Fruit fly (Drosophila melanogaster) whole organism, embryonic: ENCODE measurements around the gene Nmdar2.
A peak's percentile ranks its signal among the peaks of the same experiment; 100 is the strongest.

Experiments used
- Abd-B ChIP-seq: fragments of 200-800 bp; sonication (Bioruptor generic); optimal IDR thresholded peaks from 2 replicates; lab custom pipeline; 2018; ENCODE audit warnings: missing biosample characterization, mild to moderate bottlenecking, missing genetic modification characterization, moderate library complexity
- Adf1 ChIP-seq: fragments of 200-800 bp; sonication (Bioruptor generic); IDR thresholded peaks from 2 replicates; pipeline ENCODE4 v1.3.6; 2022; ENCODE audit warnings: missing biosample characterization, missing genetic modification characterization
- CG13894 ChIP-seq: fragments of 200-800 bp; sonication (Bioruptor generic); optimal IDR thresholded peaks from 3 replicates; lab custom pipeline; 2018; ENCODE audit warnings: missing biosample characterization, mild to moderate bottlenecking, missing genetic modification characterization, moderate library complexity
- CG14014 ChIP-seq: fragments of 200-800 bp; sonication (Bioruptor generic); IDR thresholded peaks from 2 replicates; pipeline ENCODE4 v1.3.6; 2022; ENCODE audit warnings: missing biosample characterization, missing genetic modification characterization
- CG16779 ChIP-seq: fragments of 200-800 bp; sonication (Bioruptor generic); IDR thresholded peaks from 2 replicates; pipeline ENCODE4 v1.3.6; 2022; ENCODE audit warnings: missing biosample characterization, missing genetic modification characterization
- CG18262 ChIP-seq: fragments of 200-800 bp; optimal IDR thresholded peaks from 3 replicates; lab custom pipeline; 2019; ENCODE audit warnings: missing biosample characterization, mild to moderate bottlenecking, missing genetic modification characterization, moderate library complexity
- CG2120 ChIP-seq: fragments of 200-800 bp; sonication (Bioruptor generic); optimal IDR thresholded peaks from 3 replicates; lab custom pipeline; 2016; ENCODE audit warnings: missing biosample characterization, missing genetic modification characterization
- CG4617 ChIP-seq: fragments of 200-800 bp; sonication (Bioruptor generic); optimal IDR thresholded peaks from 3 replicates; lab custom pipeline; 2016; ENCODE audit warnings: missing biosample characterization, missing genetic modification characterization, borderline replicate concordance
- CG7372 ChIP-seq: fragments of 200-800 bp; sonication (Bioruptor generic); IDR thresholded peaks from 2 replicates; pipeline ENCODE4 v1.3.6; 2022; ENCODE audit warnings: missing biosample characterization, missing genetic modification characterization
- CG7786 ChIP-seq: fragments of 200-800 bp; sonication (Bioruptor generic); optimal IDR thresholded peaks from 2 replicates; lab custom pipeline; 2016; ENCODE audit warnings: missing biosample characterization, missing genetic modification characterization
- CG7928 ChIP-seq: fragments of 200-800 bp; sonication (Bioruptor generic); optimal IDR thresholded peaks from 2 replicates; lab custom pipeline; 2017; ENCODE audit warnings: missing biosample characterization, mild to moderate bottlenecking, missing genetic modification characterization
- CG7963 ChIP-seq: fragments of 200-800 bp; sonication (Bioruptor generic); IDR thresholded peaks from 3 replicates; pipeline ENCODE4 v1.3.6; 2022; ENCODE audit warnings: missing biosample characterization, missing genetic modification characterization; ENCODE audit not compliant: partially characterized antibody
- CG8924 ChIP-seq: fragments of 200-800 bp; optimal IDR thresholded peaks from 3 replicates; lab custom pipeline; 2019; ENCODE audit warnings: missing biosample characterization, mild to moderate bottlenecking, missing genetic modification characterization, moderate library complexity
- D ChIP-seq, 2 experiments: fragments of 200-800 bp in 1 of 2; fragments of >200 bp in 1 of 2; sonication (Bioruptor generic) in 1 of 2; optimal IDR thresholded peaks; 2 replicates in 1 of 2; 3 replicates in 1 of 2; lab custom pipeline; 2017; ENCODE audit warnings: mild to moderate bottlenecking in 1 of 2, missing biosample characterization in 1 of 2, missing genetic modification characterization in 1 of 2, missing genetic modification reagents in 1 of 2
- Doc2 ChIP-seq: fragments of 200-800 bp; sonication (Bioruptor generic); IDR thresholded peaks from 2 replicates; pipeline ENCODE4 v1.3.6; 2022; ENCODE audit warnings: missing biosample characterization, missing genetic modification characterization
- Fer2 ChIP-seq: fragments of 200-800 bp; sonication (Bioruptor generic); optimal IDR thresholded peaks from 2 replicates; lab custom pipeline; 2018; ENCODE audit warnings: missing biosample characterization, mild to moderate bottlenecking, missing genetic modification characterization, moderate library complexity
- HHEX ChIP-seq: fragments of 200-800 bp; sonication (Bioruptor generic); optimal IDR thresholded peaks from 3 replicates; lab custom pipeline; 2017; ENCODE audit warnings: missing biosample characterization, mild to moderate bottlenecking, missing genetic modification characterization, missing genetic modification reagents
- HLH3B ChIP-seq: fragments of 200-800 bp; sonication (Bioruptor generic); IDR thresholded peaks from 2 replicates; pipeline ENCODE4 v1.3.6; 2022; ENCODE audit warnings: missing biosample characterization, missing genetic modification characterization
- HmgD ChIP-seq: fragments of 200-800 bp; sonication (Bioruptor generic); optimal IDR thresholded peaks from 3 replicates; lab custom pipeline; 2016; ENCODE audit warnings: missing biosample characterization, missing genetic modification characterization
- Hmx ChIP-seq: fragments of 200-800 bp; sonication (Bioruptor generic); optimal IDR thresholded peaks from 2 replicates; lab custom pipeline; 2016; ENCODE audit warnings: missing biosample characterization, missing genetic modification characterization
- Lhr ChIP-seq: fragments of 200-800 bp; sonication (Bioruptor generic); optimal IDR thresholded peaks from 3 replicates; lab custom pipeline; 2017; ENCODE audit warnings: mild to moderate bottlenecking, missing biosample characterization, missing genetic modification reagents, missing genetic modification characterization
- Lim3 ChIP-seq: fragments of 200-800 bp; sonication (Bioruptor generic); IDR thresholded peaks from 2 replicates; pipeline ENCODE4 v1.3.6; 2022; ENCODE audit warnings: missing biosample characterization, missing genetic modification characterization
- Myb ChIP-seq: fragments of 200-800 bp; sonication (Bioruptor generic); optimal IDR thresholded peaks from 2 replicates; lab custom pipeline; 2016; ENCODE audit warnings: missing biosample characterization, missing genetic modification characterization
- NFAT ChIP-seq: fragments of 200-800 bp; sonication (Bioruptor generic); IDR thresholded peaks from 2 replicates; pipeline ENCODE4 v1.3.6; 2022; ENCODE audit warnings: missing biosample characterization, missing genetic modification characterization
- NfI ChIP-seq: fragments of 200-800 bp; sonication (Bioruptor generic); optimal IDR thresholded peaks from 3 replicates; lab custom pipeline; 2018; ENCODE audit warnings: missing biosample characterization, mild to moderate bottlenecking, missing genetic modification characterization, moderate library complexity
- Poxn ChIP-seq: fragments of 200-800 bp; sonication (Bioruptor generic); IDR thresholded peaks from 2 replicates; pipeline ENCODE4 v1.3.6; 2022; ENCODE audit warnings: missing biosample characterization, missing genetic modification characterization
- Side ChIP-seq: fragments of 200-800 bp; sonication (Bioruptor generic); optimal IDR thresholded peaks from 2 replicates; lab custom pipeline; 2016; ENCODE audit warnings: missing biosample characterization, missing genetic modification characterization
- Sry-δ ChIP-seq: fragments of 200-800 bp; sonication (Bioruptor generic); optimal IDR thresholded peaks from 2 replicates; lab custom pipeline; 2016; ENCODE audit warnings: missing biosample characterization, missing genetic modification characterization
- bab2 ChIP-seq: fragments of 200-800 bp; sonication (Bioruptor generic); optimal IDR thresholded peaks from 2 replicates; lab custom pipeline; 2016; ENCODE audit warnings: missing biosample characterization, missing genetic modification characterization
- chinmo ChIP-seq: fragments of 200-800 bp; sonication (Bioruptor generic); IDR thresholded peaks from 4 replicates; pipeline ENCODE4 v1.3.6; 2022; ENCODE audit warnings: missing biosample characterization, missing genetic modification characterization; ENCODE audit not compliant: partially characterized antibody
- da ChIP-seq: fragments of 200-800 bp; sonication (Bioruptor generic); optimal IDR thresholded peaks from 2 replicates; lab custom pipeline; 2016; ENCODE audit warnings: missing biosample characterization, missing genetic modification characterization
- dm ChIP-seq: fragments of 200-800 bp; sonication (Bioruptor generic); optimal IDR thresholded peaks from 3 replicates; lab custom pipeline; 2016; ENCODE audit warnings: missing biosample characterization, missing genetic modification characterization
- dpn ChIP-seq, 2 experiments: fragments of 200-800 bp; sonication (Bioruptor generic); optimal IDR thresholded peaks; 3 replicates each; lab custom pipeline; 2016; ENCODE audit warnings: missing biosample characterization in 2 of 2, missing genetic modification characterization in 2 of 2
- emc ChIP-seq: fragments of 200-800 bp; sonication (Bioruptor generic); optimal IDR thresholded peaks from 2 replicates; lab custom pipeline; 2016; ENCODE audit warnings: missing biosample characterization, missing genetic modification characterization
- esg ChIP-seq: fragments of 200-800 bp; sonication (Bioruptor generic); conservative IDR thresholded peaks from 2 replicates; pipeline ENCODE4 v1.3.6; 2022; ENCODE audit warnings: missing biosample characterization, missing genetic modification characterization
- fd3F ChIP-seq: fragments of 200-800 bp; sonication (Bioruptor generic); optimal IDR thresholded peaks from 2 replicates; lab custom pipeline; 2018; ENCODE audit warnings: missing biosample characterization, mild to moderate bottlenecking, missing genetic modification characterization, moderate library complexity
- gcm2 ChIP-seq: fragments of 200-800 bp; sonication (Bioruptor generic); optimal IDR thresholded peaks from 2 replicates; lab custom pipeline; 2016; ENCODE audit warnings: missing biosample characterization, missing genetic modification characterization
- grau ChIP-seq: fragments of 200-800 bp; optimal IDR thresholded peaks from 3 replicates; lab custom pipeline; 2019; ENCODE audit warnings: missing biosample characterization, mild to moderate bottlenecking, missing genetic modification characterization, moderate library complexity
- hb ChIP-seq: fragments of 200-800 bp; sonication (Bioruptor generic); IDR thresholded peaks from 3 replicates; pipeline ENCODE4 v1.3.6; 2022; ENCODE audit warnings: missing biosample characterization, missing genetic modification characterization; ENCODE audit not compliant: partially characterized antibody
- knrl ChIP-seq: fragments of 200-800 bp; sonication (Bioruptor generic); IDR thresholded peaks from 3 replicates; pipeline ENCODE4 v1.3.6; 2022; ENCODE audit warnings: missing biosample characterization, missing genetic modification characterization; ENCODE audit not compliant: partially characterized antibody
- lab ChIP-seq: fragments of 200-800 bp; sonication (Bioruptor generic); optimal IDR thresholded peaks from 3 replicates; lab custom pipeline; 2017; ENCODE audit warnings: missing biosample characterization, missing genetic modification characterization, mild to moderate bottlenecking, moderate library complexity, missing genetic modification reagents
- lmd ChIP-seq: fragments of 200-800 bp; sonication (Bioruptor generic); IDR thresholded peaks from 2 replicates; pipeline ENCODE4 v1.3.6; 2022; ENCODE audit warnings: missing biosample characterization, missing genetic modification characterization
- lola ChIP-seq, 3 experiments: fragments of >200 bp in 2 of 3; fragments of 200-800 bp in 1 of 3; sonication (Bioruptor generic) in 1 of 3; optimal IDR thresholded peaks; 2 replicates each; lab custom pipeline; 2017 to 2019; ENCODE audit warnings: missing biosample characterization in 3 of 3, missing genetic modification characterization in 3 of 3, mild to moderate bottlenecking in 1 of 3, moderate library complexity in 1 of 3
- lov ChIP-seq, 2 experiments: fragments of 200-800 bp in 1 of 2; fragments of >200 bp in 1 of 2; sonication (Bioruptor generic) in 1 of 2; IDR thresholded peaks in 1 of 2; optimal IDR thresholded peaks in 1 of 2; 2 replicates in 1 of 2; 3 replicates in 1 of 2; pipeline versions ENCODE4 v1.3.6 to Lab custom; 2017 to 2022; ENCODE audit warnings: missing biosample characterization in 1 of 2, missing genetic modification characterization in 1 of 2
- ro ChIP-seq: fragments of 200-800 bp; sonication (Bioruptor generic); IDR thresholded peaks from 2 replicates; pipeline ENCODE4 v1.3.6; 2022; ENCODE audit warnings: missing biosample characterization, missing genetic modification characterization
- sd ChIP-seq: fragments of 200-800 bp; sonication (Bioruptor generic); optimal IDR thresholded peaks from 3 replicates; lab custom pipeline; 2018; ENCODE audit warnings: missing biosample characterization, mild to moderate bottlenecking, missing genetic modification characterization, moderate library complexity
- sens ChIP-seq: fragments of 200-800 bp; sonication (Bioruptor generic); peaks from one replicate; lab custom pipeline; 2016; ENCODE audit warnings: missing biosample characterization, missing genetic modification characterization
- unpg ChIP-seq: fragments of 200-800 bp; sonication (Bioruptor generic); optimal IDR thresholded peaks from 3 replicates; lab custom pipeline; 2018; ENCODE audit warnings: missing biosample characterization, mild to moderate bottlenecking, missing genetic modification characterization, moderate library complexity

Nmdar2 gene

DNA sequence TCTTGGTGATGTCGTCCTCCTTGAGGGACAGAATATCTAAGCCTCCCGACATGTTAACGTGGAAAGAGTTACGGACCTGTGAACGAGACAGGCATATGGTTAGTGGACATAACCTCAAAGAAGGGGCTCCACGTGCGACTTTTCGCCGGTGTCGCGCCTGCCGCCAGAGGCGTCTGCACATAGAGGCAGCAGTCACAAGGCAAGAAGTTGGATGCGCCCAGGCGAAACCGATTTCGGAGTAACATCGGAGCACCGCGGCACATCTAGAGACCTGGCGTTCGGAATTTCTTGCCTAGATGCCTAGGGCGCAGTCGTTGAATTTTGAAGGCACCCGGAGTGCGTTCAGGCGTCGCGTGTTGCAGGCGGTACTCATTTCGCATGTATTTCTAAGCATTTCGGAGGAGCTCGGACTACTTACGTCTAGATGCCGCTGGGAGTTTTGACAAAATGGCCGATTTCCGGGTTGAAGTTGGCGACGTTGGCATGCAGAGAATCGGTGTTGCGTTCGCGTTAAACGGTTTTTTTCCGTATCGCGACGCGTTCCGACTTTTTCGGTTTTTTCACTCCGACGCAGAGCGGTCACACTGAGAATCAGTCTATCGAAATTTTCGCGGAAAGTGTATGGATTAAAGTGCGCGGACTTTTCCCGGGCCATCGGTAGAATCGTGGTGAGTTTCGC, 24.6 kb downstream of the Nmdar2 start, which contains the start of the genes sta and inc (continued):
- TF ChIP-seq bab2 (GFP tag; lab: Kevin White, UChicago) (no peak), da (GFP tag; lab: Kevin White, UChicago) (no peak), HLH3B (GFP tag; lab: Robert Waterston, UW) (peak; percentile 31; the same call in 1 of the 2 replicates), Poxn (no peak), CG7963 (GFP tag; lab: Robert Waterston, UW) (no peak), CG2120 (GFP tag; lab: Kevin White, UChicago) (peak; percentile 60), NFAT (GFP tag; lab: Robert Waterston, UW) (peak; percentile 58; the same call in 1 of the 2 replicates), CG18262 (tag; lab: Kevin White, UChicago) (peak; percentile 63), HmgD (GFP tag; lab: Kevin White, UChicago) (peak; percentile 74), sd (tag; lab: Kevin White, UChicago) (peak; percentile 78), grau (tag; lab: Kevin White, UChicago) (peak; percentile 61), lmd (GFP tag; lab: Robert Waterston, UW) (peak; percentile 32; the same call in 1 of the 2 replicates), hb (GFP tag; lab: Robert Waterston, UW) (no peak), lola (GFP tag; optimal IDR thresholded peaks at IDR 0.05; lab: Kevin White, UChicago) (no peak), Lim3 (GFP tag; lab: Robert Waterston, UW) (no peak), CG13894 (tag; lab: Kevin White, UChicago) (peak; percentile 72), CG7786 (peak; percentile 18), unpg (GFP tag; lab: Kevin White, UChicago) (peak; percentile 67), Myb (GFP tag; lab: Kevin White, UChicago) (peak; percentile 78), dm (GFP tag; lab: Kevin White, UChicago) (peak; percentile 90), Fer2 (tag; lab: Kevin White, UChicago) (peak; percentile 52), Lhr (GFP tag; lab: Kevin White, UChicago) (peak; percentile 92), Adf1 (GFP tag; lab: Robert Waterston, UW) (peak; percentile 53), Abd-B (GFP tag; lab: Kevin White, UChicago) (no peak), Doc2 (no peak), Sry-δ (GFP tag; lab: Kevin White, UChicago) (peak; percentile 82), HHEX (GFP tag; lab: Kevin White, UChicago) (peak; percentile 87), gcm2 (GFP tag; lab: Kevin White, UChicago) (no peak), Hmx (GFP tag; lab: Kevin White, UChicago) (no peak), sens (GFP tag; lab: Kevin White, UChicago) (peak; percentile 76), NfI (peak; percentile 75), emc (GFP tag; lab: Kevin White, UChicago) (no peak), lov (optimal IDR thresholded peaks at IDR 0.05; lab: Kevin White, UChicago) (no peak), lov (GFP tag; IDR thresholded peaks at IDR 0.05; lab: Robert Waterston, UW) (peak; percentile 71; the same call in 1 of the 3 replicates), CG8924 (tag; lab: Kevin White, UChicago) (peak; percentile 53), Side (peak; percentile 84), knrl (peak; percentile 65), CG7928 (GFP tag; lab: Kevin White, UChicago) (peak; percentile 15), CG7372 (GFP tag; lab: Robert Waterston, UW) (0 out of 2 replicates have a peak, but pooled peaks have one; percentile 19), CG14014 (GFP tag; lab: Robert Waterston, UW) (peak; percentile 45; the same call in 1 of the 2 replicates), chinmo (peak; percentile 69; the same call in 2 of the 4 replicates), ro (GFP tag; lab: Robert Waterston, UW) (no peak), CG4617 (GFP tag; lab: Kevin White, UChicago) (peak; percentile 49), dpn (GFP tag; optimal IDR thresholded peaks at IDR 0.05; lab: Kevin White, UChicago) (peak; percentile 12 to 67), lab (GFP tag; lab: Kevin White, UChicago) (peak; percentile 92), esg (GFP tag; lab: Robert Waterston, UW) (no peak), D (optimal IDR thresholded peaks at IDR 0.05; lab: Kevin White, UChicago) (no peak), D (GFP tag; optimal IDR thresholded peaks at IDR 0.05; lab: Kevin White, UChicago) (peak; percentile 46), fd3F (GFP tag; lab: Kevin White, UChicago) (peak; percentile 32), CG16779 (peak; percentile 32; the same call in 1 of the 2 replicates)
